Worm (Caenorhabditis elegans) whole organism, late embryonic: Measurements from ENCODE around the gene gmap-1.

ENCODE experiments used
- C08G9.2 ChIP-seq: sonication (generic microtip); optimal IDR thresholded peaks from 2 replicates; lab custom pipeline; 2016; ENCODE audit warnings: mild to moderate bottlenecking, missing genetic modification characterization, moderate library complexity, missing compliant biosample characterization
- C38D4.7 ChIP-seq: fragments of 200-800 bp; sonication (Bioruptor generic); optimal IDR thresholded peaks from 2 replicates; lab custom pipeline; 2018; ENCODE audit warnings: mild to moderate bottlenecking, missing genetic modification characterization, moderate library complexity, missing compliant biosample characterization
- F13H6.1 ChIP-seq: sonication (generic microtip); optimal IDR thresholded peaks from 2 replicates; lab custom pipeline; 2016; ENCODE audit warnings: missing genetic modification characterization, missing compliant biosample characterization
- K02D7.2 ChIP-seq: sonication (generic microtip); optimal IDR thresholded peaks from 2 replicates; lab custom pipeline; 2017; ENCODE audit warnings: mild to moderate bottlenecking, missing genetic modification characterization, missing compliant biosample characterization
- T23F11.4 ChIP-seq: fragments of 200-800 bp; sonication (Bioruptor generic); optimal IDR thresholded peaks from 2 replicates; lab custom pipeline; 2018; ENCODE audit warnings: mild to moderate bottlenecking, missing genetic modification characterization, missing compliant biosample characterization
- ama-1 ChIP-seq: fragments of 150-350 bp; optimal IDR thresholded peaks from 2 replicates; lab custom pipeline; 2014
- ceh-18 ChIP-seq: sonication (generic microtip); optimal IDR thresholded peaks from 2 replicates; lab custom pipeline; 2016; ENCODE audit warnings: missing genetic modification characterization, missing compliant biosample characterization
- ceh-19 ChIP-seq: fragments of 200-800 bp; sonication (Bioruptor generic); optimal IDR thresholded peaks from 2 replicates; lab custom pipeline; 2018; ENCODE audit warnings: mild to moderate bottlenecking, missing genetic modification characterization, missing compliant biosample characterization
- ceh-22 ChIP-seq: sonication (generic microtip); optimal IDR thresholded peaks from 2 replicates; lab custom pipeline; 2017; ENCODE audit warnings: missing biosample characterization, missing genetic modification characterization
- ceh-34 ChIP-seq: sonication (generic microtip); optimal IDR thresholded peaks from 2 replicates; lab custom pipeline; 2016; ENCODE audit warnings: mild to moderate bottlenecking, missing genetic modification characterization, missing compliant biosample characterization
- ceh-6 ChIP-seq: fragments of 200-800 bp; sonication (Bioruptor generic); optimal IDR thresholded peaks from 2 replicates; lab custom pipeline; 2018; ENCODE audit warnings: mild to moderate bottlenecking, missing genetic modification characterization, missing compliant biosample characterization
- dmd-4 ChIP-seq: sonication (generic microtip); optimal IDR thresholded peaks from 2 replicates; lab custom pipeline; 2016; ENCODE audit warnings: borderline replicate concordance, missing genetic modification characterization, missing compliant biosample characterization
- elt-4 ChIP-seq: sonication (generic microtip); optimal IDR thresholded peaks from 2 replicates; lab custom pipeline; 2016; ENCODE audit warnings: missing genetic modification characterization, missing compliant biosample characterization
- ets-4 ChIP-seq: sonication (generic microtip); optimal IDR thresholded peaks from 2 replicates; lab custom pipeline; 2016; ENCODE audit warnings: missing genetic modification characterization, missing compliant biosample characterization
- eyg-1 ChIP-seq: sonication (generic microtip); optimal IDR thresholded peaks from 2 replicates; lab custom pipeline; 2016; ENCODE audit warnings: missing genotype, missing genetic modification characterization, missing compliant biosample characterization
- fkh-6 ChIP-seq: sonication (generic microtip); optimal IDR thresholded peaks from 2 replicates; lab custom pipeline; 2016; ENCODE audit warnings: missing genetic modification characterization, missing compliant biosample characterization
- hlh-13 ChIP-seq: fragments of 200-800 bp; sonication (Bioruptor generic); optimal IDR thresholded peaks from 2 replicates; lab custom pipeline; 2018; ENCODE audit warnings: mild to moderate bottlenecking, missing genetic modification characterization, missing compliant biosample characterization
- hlh-15 ChIP-seq: sonication (generic microtip); optimal IDR thresholded peaks from 2 replicates; lab custom pipeline; 2016; ENCODE audit warnings: missing genetic modification characterization, missing compliant biosample characterization
- hlh-30 ChIP-seq: sonication (generic microtip); optimal IDR thresholded peaks from 2 replicates; lab custom pipeline; 2017; ENCODE audit warnings: antibody characterized with exemption, missing genetic modification characterization, missing compliant biosample characterization; ENCODE audit not compliant: insufficient read depth
- hlh-6 ChIP-seq: sonication (generic microtip); optimal IDR thresholded peaks from 2 replicates; lab custom pipeline; 2016; ENCODE audit warnings: missing genotype, missing genetic modification characterization, missing compliant biosample characterization
- hlh-8 ChIP-seq: sonication (generic microtip); optimal IDR thresholded peaks from 2 replicates; lab custom pipeline; 2016; ENCODE audit warnings: missing genotype, missing genetic modification characterization, missing compliant biosample characterization
- lim-6 ChIP-seq: sonication (generic microtip); optimal IDR thresholded peaks from 2 replicates; lab custom pipeline; 2016; ENCODE audit warnings: missing genetic modification characterization, missing compliant biosample characterization
- nhr-11 ChIP-seq: fragments of 150-350 bp; optimal IDR thresholded peaks from 2 replicates; lab custom pipeline; 2014; ENCODE audit warnings: missing biosample characterization, missing genetic modification characterization
- nhr-232 ChIP-seq: sonication (generic microtip); optimal IDR thresholded peaks from 2 replicates; lab custom pipeline; 2016; ENCODE audit warnings: missing genetic modification characterization, missing compliant biosample characterization
- npax-4 ChIP-seq: sonication (generic microtip); optimal IDR thresholded peaks from 2 replicates; lab custom pipeline; 2016; ENCODE audit warnings: missing genetic modification characterization, missing compliant biosample characterization
- odd-2 ChIP-seq: sonication (generic microtip); optimal IDR thresholded peaks from 2 replicates; lab custom pipeline; 2017; ENCODE audit warnings: antibody characterized with exemption, mild to moderate bottlenecking, missing genetic modification characterization, missing compliant biosample characterization
- pha-2 ChIP-seq: sonication (generic microtip); optimal IDR thresholded peaks from 2 replicates; lab custom pipeline; 2017; ENCODE audit warnings: mild to moderate bottlenecking, missing genetic modification characterization, missing compliant biosample characterization
- pqm-1 ChIP-seq: sonication (generic microtip); optimal IDR thresholded peaks from 2 replicates; lab custom pipeline; 2016; ENCODE audit warnings: missing genetic modification characterization, missing compliant biosample characterization
- pros-1 ChIP-seq: fragments of 150-350 bp; optimal IDR thresholded peaks from 2 replicates; lab custom pipeline; 2014; ENCODE audit warnings: missing biosample characterization, missing genetic modification reagents, missing genetic modification characterization
- ref-2 ChIP-seq: sonication (generic microtip); optimal IDR thresholded peaks from 2 replicates; lab custom pipeline; 2016; ENCODE audit warnings: missing genetic modification characterization, missing compliant biosample characterization
- sox-2 ChIP-seq: fragments of 200-800 bp; sonication (Bioruptor generic); IDR thresholded peaks from 2 replicates; pipeline ENCODE4 v1.3.6; 2022; ENCODE audit warnings: missing genetic modification reagents, missing genetic modification characterization, missing compliant biosample characterization
- unc-42 ChIP-seq: sonication (generic microtip); optimal IDR thresholded peaks from 2 replicates; lab custom pipeline; 2016; ENCODE audit warnings: missing genotype, missing genetic modification characterization, missing compliant biosample characterization
- unc-55 ChIP-seq: sonication (generic microtip); optimal IDR thresholded peaks from 2 replicates; lab custom pipeline; 2017; ENCODE audit warnings: missing biosample characterization, missing genetic modification reagents, missing genetic modification characterization
- zip-5 ChIP-seq: sonication (generic microtip); optimal IDR thresholded peaks from 2 replicates; lab custom pipeline; 2016; ENCODE audit warnings: missing genetic modification characterization, missing compliant biosample characterization

Gene gmap-1

ce11 chrX:12918454-12918853 lies 16.3 kb downstream of the gmap-1 start:
- TF ChIP-seq dmd-4 (tag; lab: Kevin White, UChicago) (no peak), F13H6.1 (tag; lab: Kevin White, UChicago) (no peak), pqm-1 (tag; lab: Kevin White, UChicago) (no peak), fkh-6 (no peak), pha-2 (tag; lab: Kevin White, UChicago) (no peak), npax-4 (tag; lab: Kevin White, UChicago) (no peak), hlh-30 (tag; lab: Kevin White, UChicago) (no peak), hlh-6 (no peak), ets-4 (no peak), hlh-8 (tag; lab: Kevin White, UChicago) (no peak), odd-2 (no peak), ceh-34 (no peak)

ce11 chrX:12916418-12916817 lies 18.4 kb downstream of the gmap-1 start:
- TF ChIP-seq unc-42 (tag; lab: Kevin White, UChicago) (peak; percentile 69), odd-2 (no peak), ref-2 (tag; lab: Kevin White, UChicago) (no peak), C38D4.7 (no peak)

DNA sequence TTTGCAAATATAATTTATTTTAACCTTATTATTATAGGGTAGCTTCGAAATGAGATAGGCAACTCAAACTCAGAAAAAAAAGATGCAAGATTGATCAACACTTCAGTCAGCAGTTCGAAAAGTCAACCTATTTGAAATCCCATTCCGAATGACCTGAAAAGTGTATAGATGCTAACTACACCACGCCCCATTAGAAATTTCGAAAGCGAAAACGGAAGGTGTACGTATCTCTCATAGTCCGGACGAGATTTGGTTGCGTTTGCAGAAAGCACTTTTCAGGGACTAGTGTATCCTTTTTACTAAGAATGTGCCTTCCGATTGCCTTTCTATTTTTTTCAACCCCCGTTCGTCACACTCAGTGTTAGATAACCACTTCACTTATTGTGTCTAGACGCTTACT lies 19.1 kb downstream of the gmap-1 start:
- TF ChIP-seq lim-6 (tag; lab: Kevin White, UChicago), result no peak
- TF ChIP-seq sox-2 (GFP tag; lab: Robert Waterston, UW), result no peak
- TF ChIP-seq ama-1 (lab: Kevin White, UChicago), result no peak
- no peak for TF ChIP-seq C08G9.2 (tag; lab: Kevin White, UChicago)
- no peak for TF ChIP-seq ceh-19 (GFP tag; lab: Kevin White, UChicago)

DNA sequence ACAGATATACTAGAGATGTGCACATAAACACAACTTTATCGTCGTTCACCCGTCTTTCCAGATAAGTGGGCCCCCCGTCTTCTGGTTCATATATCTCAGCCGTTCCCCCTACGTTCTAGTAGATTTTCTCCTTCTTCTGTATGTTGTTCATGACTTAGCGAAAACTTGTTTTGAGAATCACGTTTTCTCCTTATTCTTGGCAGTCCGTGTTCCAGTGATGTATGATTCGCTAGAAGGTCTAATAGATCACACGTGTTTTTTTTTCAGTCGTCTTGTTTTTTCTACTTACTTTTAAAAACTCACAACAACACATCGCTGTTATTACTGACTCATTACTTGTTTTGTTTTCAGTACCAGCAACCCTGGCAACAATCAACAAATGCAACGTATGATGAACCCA lies 19.7 kb downstream of the gmap-1 start:
- TF ChIP-seq T23F11.4, result no peak
- no peak for TF ChIP-seq K02D7.2 (tag; lab: Kevin White, UChicago)
- TF ChIP-seq ref-2 (tag; lab: Kevin White, UChicago), result no peak
- no peak for TF ChIP-seq nhr-11 (tag; lab: Kevin White, UChicago)
- no peak for TF ChIP-seq hlh-13 (GFP tag; lab: Kevin White, UChicago)

DNA sequence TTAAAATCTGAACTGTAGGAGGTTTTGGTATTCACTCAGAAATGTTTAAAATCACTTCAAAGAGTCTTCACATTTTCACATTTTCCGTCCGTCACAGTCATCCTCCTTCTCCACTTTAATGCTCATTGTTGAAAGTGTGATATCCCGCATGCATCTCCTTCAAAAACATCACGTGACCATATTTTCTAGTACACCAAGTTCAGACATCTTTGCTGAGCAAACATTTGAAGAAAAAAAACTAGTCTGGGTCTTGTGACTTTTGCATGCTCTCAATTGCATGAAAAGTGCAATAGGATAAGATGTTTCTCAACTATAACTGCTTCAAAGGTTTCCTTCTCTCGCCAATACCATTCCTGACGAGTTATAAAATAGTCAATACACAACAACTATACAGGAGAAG lies 20.6 kb downstream of the gmap-1 start:
- TF ChIP-seq hlh-30 (tag; lab: Kevin White, UChicago) (peak; percentile 72), elt-4 (no peak)
- TF ChIP-seq, all 69 proteins: peak for 1

DNA sequence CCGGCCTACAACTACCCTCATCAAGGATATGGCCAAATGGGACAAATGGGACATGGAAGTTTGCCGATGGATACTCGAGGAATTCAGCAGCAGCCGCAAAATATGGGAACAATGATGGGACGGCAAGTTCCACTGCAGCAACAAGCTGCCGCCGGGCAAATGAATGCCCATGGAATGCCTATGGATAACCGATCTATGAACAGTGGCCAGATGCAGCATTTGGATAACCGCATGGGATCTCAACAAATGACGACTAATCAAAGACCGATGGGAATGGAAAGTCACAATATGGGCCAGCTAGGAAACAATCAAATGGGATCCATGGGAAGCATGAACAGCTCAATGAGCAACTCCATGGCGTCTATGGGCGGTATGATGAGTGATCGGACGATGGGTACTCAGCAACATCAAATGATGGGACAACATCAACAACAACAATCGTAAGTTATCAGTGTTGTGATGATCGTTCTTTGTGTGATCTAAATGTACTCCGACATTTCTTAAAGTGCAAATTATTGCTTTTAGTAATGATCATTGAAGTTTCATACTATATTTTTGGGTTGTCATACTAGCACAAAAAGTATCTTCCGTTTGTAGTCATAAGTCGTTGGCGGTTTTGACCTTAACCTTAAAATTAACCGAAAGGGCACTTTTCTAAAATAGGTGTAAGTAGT lies 21.2 kb downstream of the gmap-1 start:
- TF ChIP-seq npax-4 (tag; lab: Kevin White, UChicago) (no peak), pros-1 (tag; lab: Kevin White, UChicago) (no peak), ama-1 (lab: Kevin White, UChicago) (no peak), eyg-1 (tag; lab: Kevin White, UChicago) (no peak)

DNA sequence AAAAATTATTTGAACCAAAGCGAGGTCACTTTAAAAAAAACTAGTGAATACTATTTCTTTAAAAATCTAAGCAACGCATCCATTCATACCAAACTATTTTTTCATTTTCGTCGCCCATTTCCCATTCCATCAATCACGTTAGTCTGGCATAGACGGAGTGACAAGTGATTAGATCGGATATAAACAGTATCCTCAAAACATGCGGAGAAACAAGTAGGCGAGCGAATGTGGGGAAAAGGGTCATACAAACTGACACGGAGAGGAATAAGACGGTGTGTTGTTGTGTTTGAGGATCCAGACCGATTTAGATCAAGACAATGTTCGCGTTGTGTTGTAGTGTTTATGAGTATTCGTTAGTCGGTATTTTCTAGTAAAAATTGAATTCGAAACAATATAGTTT lies 22.3 kb downstream of the gmap-1 start:
- no peak for TF ChIP-seq ceh-34
- TF ChIP-seq K02D7.2 (tag; lab: Kevin White, UChicago), result no peak
- no peak for TF ChIP-seq hlh-30 (tag; lab: Kevin White, UChicago)
- TF ChIP-seq hlh-8 (tag; lab: Kevin White, UChicago), result no peak
- no peak for TF ChIP-seq npax-4 (tag; lab: Kevin White, UChicago)
- no peak for TF ChIP-seq ceh-19 (GFP tag; lab: Kevin White, UChicago)
- no peak for TF ChIP-seq nhr-232
- TF ChIP-seq pqm-1 (tag; lab: Kevin White, UChicago), result no peak
- TF ChIP-seq ceh-6 (GFP tag; lab: Kevin White, UChicago), result no peak
- TF ChIP-seq hlh-15 (tag; lab: Kevin White, UChicago), result no peak
- TF ChIP-seq C08G9.2 (tag; lab: Kevin White, UChicago), result no peak
- TF ChIP-seq pha-2 (tag; lab: Kevin White, UChicago), result no peak
- no peak for TF ChIP-seq elt-4
- no peak for TF ChIP-seq ceh-18 (tag; lab: Kevin White, UChicago)
- no peak for TF ChIP-seq unc-55 (GFP tag; lab: Kevin White, UChicago)
- no peak for TF ChIP-seq zip-5 (tag; lab: Kevin White, UChicago)
- TF ChIP-seq ceh-22 (tag; lab: Kevin White, UChicago), result no peak
